Worm (Caenorhabditis elegans) whole organism, late embryonic: ENCODE measurements around the gene R102.10.

Experiments
- K09A11.1 ChIP-seq: sonication (generic microtip); optimal IDR thresholded peaks from 2 replicates; lab custom pipeline; 2017; ENCODE audit warnings: antibody characterized with exemption, mild to moderate bottlenecking, missing genetic modification characterization, missing compliant biosample characterization; ENCODE audit not compliant: insufficient read depth
- ceh-34 ChIP-seq: sonication (generic microtip); optimal IDR thresholded peaks from 2 replicates; lab custom pipeline; 2016; ENCODE audit warnings: mild to moderate bottlenecking, missing genetic modification characterization, missing compliant biosample characterization
- ceh-9 ChIP-seq: sonication (generic microtip); optimal IDR thresholded peaks from 2 replicates; lab custom pipeline; 2016; ENCODE audit warnings: mild to moderate bottlenecking, missing genetic modification characterization, inconsistent platforms, missing compliant biosample characterization
- fax-1 ChIP-seq: sonication (generic microtip); optimal IDR thresholded peaks from 2 replicates; lab custom pipeline; 2016; ENCODE audit warnings: missing genotype, missing genetic modification characterization, missing compliant biosample characterization
- hlh-30 ChIP-seq: sonication (generic microtip); optimal IDR thresholded peaks from 2 replicates; lab custom pipeline; 2017; ENCODE audit warnings: antibody characterized with exemption, missing genetic modification characterization, missing compliant biosample characterization; ENCODE audit not compliant: insufficient read depth

- TF ChIP-seq K09A11.1 (tag; lab: Kevin White, UChicago) (no peak), ceh-34 (tag; lab: Kevin White, UChicago) (no peak), fax-1 (tag; lab: Kevin White, UChicago) (no peak), hlh-30 (tag; lab: Kevin White, UChicago) (no peak), ceh-9 (no peak)
These were observed 43.5 kb upstream of the R102.10 start, which contains the start of gene fmo-1 for ce11 chrIV:10661760-10662159.
